ENCODE assay signal across 2 fruit fly cellular contexts in genomic region chr2L:3694920-3695319, dm6.
TF ChIP-seq lines count a peak whose summit lies in the region.

TSS of gene CG43165 (minus strand) at chr2L:3695020.

- TF ChIP-seq CTCF in whole organism, embryonic (GFP tag; optimal IDR thresholded peaks at IDR 0.05; lab: Kevin White, UChicago), result no peak

TF ChIP-seq in whole organism, embryonic, 481 proteins besides CTCF, POLR2A, EP300 and RAD21:
- TF ChIP-seq Xbp1 (GFP tag; optimal IDR thresholded peaks at IDR 0.05; lab: Kevin White, UChicago) (no peak), CG5180 (GFP tag; optimal IDR thresholded peaks at IDR 0.05; lab: Kevin White, UChicago) (no peak), ken (GFP tag; IDR thresholded peaks at IDR 0.05; lab: Robert Waterston, UW) (no peak), Pdp1 (GFP tag; optimal IDR thresholded peaks at IDR 0.05; lab: Kevin White, UChicago) (peak in 1 of 2 experiments; percentile 12), pita (GFP tag; optimal IDR thresholded peaks at IDR 0.05; lab: Kevin White, UChicago) (no peak), CG8765 (GFP tag; IDR thresholded peaks at IDR 0.05; lab: Robert Waterston, UW) (peak; percentile 22; the same call in 1 of the 2 replicates), btn (GFP tag; optimal IDR thresholded peaks at IDR 0.05; lab: Kevin White, UChicago) (no peak), repo (GFP tag; optimal IDR thresholded peaks at IDR 0.05; lab: Kevin White, UChicago) (no peak), lbe (GFP tag; optimal IDR thresholded peaks at IDR 0.05; lab: Kevin White, UChicago) (no peak), CG17359 (tag; optimal IDR thresholded peaks at IDR 0.05; lab: Kevin White, UChicago) (no peak)

TF ChIP-seq in whole organism, pupa, 21 proteins besides CTCF, POLR2A, EP300 and RAD21:
- TF ChIP-seq rn (GFP tag; IDR thresholded peaks at IDR 0.05; lab: Robert Waterston, UW) (no peak), CG4496 (GFP tag; IDR thresholded peaks at IDR 0.05; lab: Robert Waterston, UW) (0 out of 3 replicates have a peak, but pooled peaks have one; percentile 19)
